Fruit fly (Drosophila melanogaster) whole organism, embryonic: ENCODE data around the gene CG4658.

Experiments used
- CG10147 ChIP-seq: fragments of 200-800 bp; sonication (Bioruptor generic); optimal IDR thresholded peaks from 2 replicates; lab custom pipeline; 2019; ENCODE audit warnings: missing biosample characterization, mild to moderate bottlenecking, missing genetic modification characterization, moderate library complexity
- CG10654 ChIP-seq: fragments of 200-800 bp; sonication (Bioruptor generic); optimal IDR thresholded peaks from 2 replicates; lab custom pipeline; 2016; ENCODE audit warnings: missing biosample characterization, missing genetic modification characterization
- CG11247 ChIP-seq: fragments of 200-800 bp; sonication (Bioruptor generic); IDR thresholded peaks from 2 replicates; pipeline ENCODE4 v1.3.6; 2022; ENCODE audit warnings: missing biosample characterization, missing genetic modification characterization
- CG12155 ChIP-seq: fragments of 200-800 bp; sonication (Bioruptor generic); optimal IDR thresholded peaks from 3 replicates; lab custom pipeline; 2016; ENCODE audit warnings: missing biosample characterization, missing genetic modification characterization
- CG13287 ChIP-seq: fragments of 200-800 bp; sonication (Bioruptor generic); IDR thresholded peaks from 2 replicates; pipeline ENCODE4 v1.3.6; 2022; ENCODE audit warnings: missing biosample characterization, missing genetic modification characterization; ENCODE audit not compliant: partially characterized antibody
- CG16779 ChIP-seq: fragments of 200-800 bp; sonication (Bioruptor generic); IDR thresholded peaks from 2 replicates; pipeline ENCODE4 v1.3.6; 2022; ENCODE audit warnings: missing biosample characterization, missing genetic modification characterization
- CG16815 ChIP-seq: fragments of 200-800 bp; sonication (Bioruptor generic); optimal IDR thresholded peaks from 3 replicates; lab custom pipeline; 2017; ENCODE audit warnings: missing biosample characterization, mild to moderate bottlenecking, missing genetic modification characterization
- CG17385 ChIP-seq: fragments of 200-800 bp; sonication (Bioruptor generic); optimal IDR thresholded peaks from 3 replicates; lab custom pipeline; 2018; ENCODE audit warnings: missing biosample characterization, mild to moderate bottlenecking, missing genetic modification characterization
- CG18262 ChIP-seq: fragments of 200-800 bp; optimal IDR thresholded peaks from 3 replicates; lab custom pipeline; 2019; ENCODE audit warnings: missing biosample characterization, mild to moderate bottlenecking, missing genetic modification characterization, moderate library complexity
- CG18599 ChIP-seq: fragments of 200-800 bp; sonication (Bioruptor generic); optimal IDR thresholded peaks from 3 replicates; lab custom pipeline; 2017; ENCODE audit warnings: missing biosample characterization, missing genetic modification characterization, mild to moderate bottlenecking, moderate library complexity, missing genetic modification reagents
- CG2199 ChIP-seq: fragments of 200-800 bp; sonication (Bioruptor generic); IDR thresholded peaks from 3 replicates; pipeline ENCODE4 v1.3.6; 2022; ENCODE audit warnings: missing biosample characterization, missing genetic modification characterization
- CG31388 ChIP-seq: fragments of 200-800 bp; sonication (Bioruptor generic); optimal IDR thresholded peaks from 2 replicates; lab custom pipeline; 2016; ENCODE audit warnings: missing biosample characterization, missing genetic modification characterization
- CG33213 ChIP-seq: fragments of 200-800 bp; sonication (Bioruptor generic); optimal IDR thresholded peaks from 3 replicates; lab custom pipeline; 2016; ENCODE audit warnings: missing biosample characterization, missing genetic modification characterization
- CG3847 ChIP-seq: fragments of 200-800 bp; sonication (Bioruptor generic); IDR thresholded peaks from 2 replicates; pipeline ENCODE4 v1.3.6; 2022; ENCODE audit warnings: missing biosample characterization, missing genetic modification characterization
- CG5180 ChIP-seq: fragments of 200-800 bp; sonication (Bioruptor generic); optimal IDR thresholded peaks from 3 replicates; lab custom pipeline; 2017; ENCODE audit warnings: missing biosample characterization, missing genetic modification characterization, mild to moderate bottlenecking, moderate library complexity, missing genetic modification reagents
- CG7357 ChIP-seq: fragments of 200-800 bp; sonication (Bioruptor generic); IDR thresholded peaks from 3 replicates; pipeline ENCODE4 v1.3.6; 2022; ENCODE audit warnings: missing biosample characterization, missing genetic modification characterization
- CG7372 ChIP-seq: fragments of 200-800 bp; sonication (Bioruptor generic); IDR thresholded peaks from 2 replicates; pipeline ENCODE4 v1.3.6; 2022; ENCODE audit warnings: missing biosample characterization, missing genetic modification characterization
- CG7963 ChIP-seq: fragments of 200-800 bp; sonication (Bioruptor generic); IDR thresholded peaks from 3 replicates; pipeline ENCODE4 v1.3.6; 2022; ENCODE audit warnings: missing biosample characterization, missing genetic modification characterization; ENCODE audit not compliant: partially characterized antibody
- CG8765 ChIP-seq: fragments of 200-800 bp; sonication (Bioruptor generic); IDR thresholded peaks from 2 replicates; pipeline ENCODE4 v1.3.6; 2022; ENCODE audit warnings: missing biosample characterization, missing genetic modification characterization
- CG9932 ChIP-seq: fragments of 200-800 bp; sonication (Bioruptor generic); IDR thresholded peaks from 2 replicates; pipeline ENCODE4 v1.3.6; 2022; ENCODE audit warnings: missing biosample characterization, missing genetic modification characterization
- Dref ChIP-seq: fragments of 200-800 bp; sonication (Bioruptor generic); IDR thresholded peaks from 2 replicates; pipeline ENCODE4 v1.3.6; 2022; ENCODE audit warnings: missing biosample characterization, missing genetic modification characterization
- HLH4C ChIP-seq: fragments of 200-800 bp; sonication (Bioruptor generic); IDR thresholded peaks from 3 replicates; pipeline ENCODE4 v1.3.6; 2022; ENCODE audit warnings: missing biosample characterization, missing genetic modification characterization; ENCODE audit not compliant: partially characterized antibody
- Hr3 ChIP-seq: fragments of 200-800 bp; sonication (Bioruptor generic); optimal IDR thresholded peaks from 3 replicates; lab custom pipeline; 2016; ENCODE audit warnings: missing biosample characterization, missing genetic modification characterization
- MBD-R2 ChIP-seq: fragments of 200-800 bp; sonication (Bioruptor generic); IDR thresholded peaks from 2 replicates; pipeline ENCODE4 v1.3.6; 2022; ENCODE audit warnings: missing biosample characterization, missing genetic modification characterization
- MESR4 ChIP-seq: fragments of 200-800 bp; sonication (Bioruptor generic); optimal IDR thresholded peaks from 2 replicates; lab custom pipeline; 2018; ENCODE audit warnings: missing biosample characterization, mild to moderate bottlenecking, missing genetic modification characterization, moderate library complexity
- Oli ChIP-seq: fragments of 200-800 bp; sonication (Bioruptor generic); optimal IDR thresholded peaks from 2 replicates; lab custom pipeline; 2018; ENCODE audit warnings: missing biosample characterization, mild to moderate bottlenecking, missing genetic modification characterization, moderate library complexity
- Sox100B ChIP-seq: fragments of 200-800 bp; sonication (Bioruptor generic); optimal IDR thresholded peaks from 3 replicates; lab custom pipeline; 2018; ENCODE audit warnings: missing biosample characterization, mild to moderate bottlenecking, missing genetic modification characterization
- Sry-δ ChIP-seq: fragments of 200-800 bp; sonication (Bioruptor generic); optimal IDR thresholded peaks from 2 replicates; lab custom pipeline; 2016; ENCODE audit warnings: missing biosample characterization, missing genetic modification characterization
- Stat92E ChIP-seq, 3 experiments: fragments of >200 bp in 2 of 3; fragments of 200-800 bp in 1 of 3; sonication (Bioruptor generic) in 1 of 3; optimal IDR thresholded peaks; 2 replicates each; lab custom pipeline; 2017 to 2019; ENCODE audit warnings: missing biosample characterization in 3 of 3, missing genetic modification characterization in 3 of 3, mild to moderate bottlenecking in 1 of 3, moderate library complexity in 1 of 3
- YL-1 ChIP-seq: fragments of 200-800 bp; sonication (Bioruptor generic); optimal IDR thresholded peaks from 3 replicates; lab custom pipeline; 2017; ENCODE audit warnings: missing biosample characterization, mild to moderate bottlenecking, missing genetic modification characterization
- aop ChIP-seq: fragments of 200-800 bp; sonication (Bioruptor generic); IDR thresholded peaks from 2 replicates; pipeline ENCODE4 v1.3.6; 2022; ENCODE audit warnings: missing biosample characterization, missing genetic modification characterization
- ase ChIP-seq: fragments of 200-800 bp; sonication (Bioruptor generic); IDR thresholded peaks from 3 replicates; pipeline ENCODE4 v1.3.6; 2022; ENCODE audit warnings: missing biosample characterization, missing genetic modification characterization
- cas ChIP-seq: fragments of 200-800 bp; sonication (Bioruptor generic); IDR thresholded peaks from 2 replicates; pipeline ENCODE4 v1.3.6; 2022; ENCODE audit warnings: missing biosample characterization, missing genetic modification characterization
- cato ChIP-seq: fragments of 200-800 bp; sonication (Bioruptor generic); optimal IDR thresholded peaks from 2 replicates; lab custom pipeline; 2016; ENCODE audit warnings: missing biosample characterization, missing genetic modification characterization, borderline replicate concordance
- chm ChIP-seq: fragments of 200-800 bp; sonication (Bioruptor generic); IDR thresholded peaks from 2 replicates; pipeline ENCODE4 v1.3.6; 2022; ENCODE audit warnings: missing biosample characterization, missing genetic modification characterization
- corto ChIP-seq: fragments of 200-800 bp; sonication (Bioruptor generic); optimal IDR thresholded peaks from 2 replicates; lab custom pipeline; 2016; ENCODE audit warnings: missing biosample characterization, mild to moderate bottlenecking, missing genetic modification characterization, moderate library complexity
- exex ChIP-seq: fragments of 200-800 bp; sonication (Bioruptor generic); optimal IDR thresholded peaks from 4 replicates; lab custom pipeline; 2018; ENCODE audit warnings: missing biosample characterization, mild to moderate bottlenecking, missing genetic modification characterization, moderate library complexity
- eyg ChIP-seq: fragments of 200-800 bp; sonication (Bioruptor generic); optimal IDR thresholded peaks from 3 replicates; lab custom pipeline; 2016; ENCODE audit warnings: missing biosample characterization, missing genetic modification characterization
- ham ChIP-seq: fragments of 200-800 bp; sonication (Bioruptor generic); IDR thresholded peaks from 2 replicates; pipeline ENCODE4 v1.3.6; 2022; ENCODE audit warnings: missing biosample characterization, missing genetic modification characterization
- mam ChIP-seq: fragments of 200-800 bp; sonication (Bioruptor generic); optimal IDR thresholded peaks from 3 replicates; lab custom pipeline; 2016; ENCODE audit warnings: missing biosample characterization, missing genetic modification characterization
- oc ChIP-seq: fragments of 200-800 bp; sonication (Bioruptor generic); optimal IDR thresholded peaks from 2 replicates; lab custom pipeline; 2018; ENCODE audit warnings: missing biosample characterization, mild to moderate bottlenecking, missing genetic modification characterization, moderate library complexity
- odd ChIP-seq: fragments of 200-800 bp; sonication (Bioruptor generic); optimal IDR thresholded peaks from 2 replicates; lab custom pipeline; 2017; ENCODE audit warnings: missing biosample characterization, mild to moderate bottlenecking, missing genetic modification characterization
- p53 ChIP-seq: fragments of 200-800 bp; sonication (Bioruptor generic); optimal IDR thresholded peaks from 2 replicates; lab custom pipeline; 2016; ENCODE audit warnings: missing biosample characterization, missing genetic modification characterization
- pros ChIP-seq: fragments of 200-800 bp; sonication (Bioruptor generic); optimal IDR thresholded peaks from 3 replicates; lab custom pipeline; 2019; ENCODE audit warnings: missing biosample characterization, mild to moderate bottlenecking, missing genetic modification characterization, moderate library complexity
- run ChIP-seq: fragments of 200-800 bp; sonication (Bioruptor generic); optimal IDR thresholded peaks from 3 replicates; lab custom pipeline; 2018; ENCODE audit warnings: missing biosample characterization, mild to moderate bottlenecking, missing genetic modification characterization
- sd ChIP-seq: fragments of 200-800 bp; sonication (Bioruptor generic); optimal IDR thresholded peaks from 3 replicates; lab custom pipeline; 2018; ENCODE audit warnings: missing biosample characterization, mild to moderate bottlenecking, missing genetic modification characterization, moderate library complexity
- sima ChIP-seq: fragments of 200-800 bp; sonication (Bioruptor generic); optimal IDR thresholded peaks from 2 replicates; lab custom pipeline; 2016; ENCODE audit warnings: missing biosample characterization, missing genetic modification characterization
- tgo ChIP-seq: fragments of 200-800 bp; sonication (Bioruptor generic); IDR thresholded peaks from 3 replicates; pipeline ENCODE4 v1.3.6; 2022; ENCODE audit warnings: missing biosample characterization, missing genetic modification characterization
- trem ChIP-seq: fragments of 200-800 bp; optimal IDR thresholded peaks from 3 replicates; lab custom pipeline; 2019; ENCODE audit warnings: missing biosample characterization, mild to moderate bottlenecking, missing genetic modification characterization, moderate library complexity
- unpg ChIP-seq: fragments of 200-800 bp; sonication (Bioruptor generic); optimal IDR thresholded peaks from 3 replicates; lab custom pipeline; 2018; ENCODE audit warnings: missing biosample characterization, mild to moderate bottlenecking, missing genetic modification characterization, moderate library complexity
- wek ChIP-seq: fragments of 200-800 bp; sonication (Bioruptor generic); optimal IDR thresholded peaks from 3 replicates; lab custom pipeline; 2018; ENCODE audit warnings: missing biosample characterization, mild to moderate bottlenecking, missing genetic modification characterization, moderate library complexity

The CG4658 gene

dm6 chr2L:10003593-10003992 lies 46.7 kb downstream of the CG4658 start, which contains the start of gene Ndf (continued):
- TF ChIP-seq CG18599 (GFP tag; lab: Kevin White, UChicago) (no peak), Hr3 (peak; percentile 45), ham (no peak), CG3847 (GFP tag; lab: Robert Waterston, UW) (peak; percentile 93), YL-1 (GFP tag; lab: Kevin White, UChicago) (peak; percentile 73), cas (GFP tag; lab: Robert Waterston, UW) (peak; percentile 61), sd (tag; lab: Kevin White, UChicago) (peak; percentile 52), CG17385 (peak; percentile 60), run (tag; lab: Kevin White, UChicago) (no peak), mam (GFP tag; lab: Kevin White, UChicago) (peak; percentile 72), CG10654 (GFP tag; lab: Kevin White, UChicago) (peak; percentile 30), odd (GFP tag; lab: Kevin White, UChicago) (no peak), sima (GFP tag; lab: Kevin White, UChicago) (no peak), chm (GFP tag; lab: Robert Waterston, UW) (peak; percentile 87), tgo (GFP tag; lab: Robert Waterston, UW) (peak; percentile 58), CG10147 (peak; percentile 44), Dref (peak; percentile 96), Oli (no peak), Stat92E (GFP tag; optimal IDR thresholded peaks at IDR 0.05; lab: Kevin White, UChicago) (no peak), CG16815 (GFP tag; lab: Kevin White, UChicago) (peak; percentile 4), p53 (no peak), CG7357 (GFP tag; lab: Robert Waterston, UW) (no peak), CG31388 (GFP tag; lab: Kevin White, UChicago) (no peak), CG33213 (peak; percentile 51), exex (tag; lab: Kevin White, UChicago) (peak; percentile 4), cato (GFP tag; lab: Kevin White, UChicago) (peak; percentile 32), CG7963 (GFP tag; lab: Robert Waterston, UW) (peak; percentile 60; the same call in 2 of the 3 replicates), MESR4 (GFP tag; lab: Kevin White, UChicago) (peak; percentile 64), CG18262 (tag; lab: Kevin White, UChicago) (peak; percentile 54), oc (peak; percentile 4), CG7372 (0 out of 2 replicates have a peak, but pooled peaks have one; percentile 15), CG5180 (GFP tag; lab: Kevin White, UChicago) (no peak), eyg (GFP tag; lab: Kevin White, UChicago) (no peak), Sox100B (peak; percentile 46), corto (GFP tag; lab: Kevin White, UChicago) (no peak), MBD-R2 (GFP tag; lab: Robert Waterston, UW) (peak; percentile 71), CG8765 (GFP tag; lab: Robert Waterston, UW) (no peak), CG2199 (GFP tag; lab: Robert Waterston, UW) (peak; percentile 79), CG16779 (GFP tag; lab: Robert Waterston, UW) (peak; percentile 67; the same call in 1 of the 2 replicates), CG11247 (GFP tag; lab: Robert Waterston, UW) (peak; percentile 70), CG12155 (GFP tag; lab: Kevin White, UChicago) (peak; percentile 66), ase (GFP tag; lab: Robert Waterston, UW) (0 out of 3 replicates have a peak, but pooled peaks have one; percentile 40), trem (tag; lab: Kevin White, UChicago) (peak; percentile 100), pros (GFP tag; lab: Kevin White, UChicago) (no peak), unpg (GFP tag; lab: Kevin White, UChicago) (peak; percentile 39), wek (GFP tag; lab: Kevin White, UChicago) (peak; percentile 41), aop (GFP tag; lab: Robert Waterston, UW) (no peak), Sry-δ (GFP tag; lab: Kevin White, UChicago) (peak; percentile 86), CG13287 (GFP tag; lab: Robert Waterston, UW) (peak; percentile 78), HLH4C (GFP tag; lab: Robert Waterston, UW) (peak; percentile 67), CG9932 (GFP tag; lab: Robert Waterston, UW) (peak; percentile 87)
